Worm (Caenorhabditis elegans): ENCODE data around the gene str-198.

ce11 chrV:16058872-16059271 lies 11.3 kb downstream of the str-198 start, which contains the start of gene F14H3.6:
- TF ChIP-seq attf-5 (GFP tag; optimal IDR thresholded peaks at IDR 0.05) (no peak), cebp-1 (GFP tag; IDR thresholded peaks at IDR 0.05) (no peak), cebp-1 (tag; optimal IDR thresholded peaks at IDR 0.05) (no peak), nhr-90 (tag; optimal IDR thresholded peaks at IDR 0.05) (no peak), lin-54 (GFP tag; optimal IDR thresholded peaks at IDR 0.05) (no peak), nhr-120 (GFP tag; IDR thresholded peaks at IDR 0.05) (no peak), T07F8.4 (tag; optimal IDR thresholded peaks at IDR 0.05) (no peak), tlf-1 (GFP tag; optimal IDR thresholded peaks at IDR 0.05) (no peak)

Measured in whole organism, young adult.